Worm (Caenorhabditis elegans) whole organism, midembryonic: Measurements from ENCODE around the gene C15C8.4.

Experiments
- T22C8.4 ChIP-seq: fragments of 200-800 bp; sonication (Bioruptor generic); IDR thresholded peaks from 2 replicates; pipeline ENCODE4 v1.3.6; 2022; ENCODE audit warnings: missing genetic modification characterization, missing compliant biosample characterization
- cog-1 ChIP-seq: sonication (generic microtip); optimal IDR thresholded peaks from 2 replicates; lab custom pipeline; 2016; ENCODE audit warnings: missing genetic modification characterization, missing compliant biosample characterization
- flt-1 ChIP-seq: fragments of 200-800 bp; sonication (Bioruptor generic); IDR thresholded peaks from 2 replicates; pipeline ENCODE4 v1.3.6; 2022; ENCODE audit warnings: missing genetic modification characterization, missing compliant biosample characterization
- klf-2 ChIP-seq: fragments of 200-800 bp; sonication (Bioruptor generic); conservative IDR thresholded peaks from 2 replicates; pipeline ENCODE4 v1.3.6; 2022; ENCODE audit warnings: missing genetic modification reagents, missing genetic modification characterization, missing compliant biosample characterization
- med-1 ChIP-seq: sonication (generic microtip); optimal IDR thresholded peaks from 2 replicates; lab custom pipeline; 2017; ENCODE audit warnings: missing genetic modification characterization, mild to moderate bottlenecking, missing compliant biosample characterization, antibody characterized with exemption, missing genetic modification reagents; ENCODE audit not compliant: insufficient read depth
- tab-1 ChIP-seq: fragments of 200-800 bp; sonication (Bioruptor generic); IDR thresholded peaks from 2 replicates; pipeline ENCODE4 v1.3.6; 2022; ENCODE audit warnings: missing genetic modification characterization, missing compliant biosample characterization
- ztf-23 ChIP-seq: fragments of 200-800 bp; sonication (Bioruptor generic); IDR thresholded peaks from 2 replicates; pipeline ENCODE4 v1.3.6; 2022; ENCODE audit warnings: missing genetic modification reagents, missing genetic modification characterization, missing compliant biosample characterization
- ztf-29 ChIP-seq: fragments of 200-800 bp; sonication (Bioruptor generic); IDR thresholded peaks from 2 replicates; pipeline ENCODE4 v1.3.6; 2022; ENCODE audit warnings: missing genetic modification reagents, missing genetic modification characterization, missing compliant biosample characterization

DNA sequence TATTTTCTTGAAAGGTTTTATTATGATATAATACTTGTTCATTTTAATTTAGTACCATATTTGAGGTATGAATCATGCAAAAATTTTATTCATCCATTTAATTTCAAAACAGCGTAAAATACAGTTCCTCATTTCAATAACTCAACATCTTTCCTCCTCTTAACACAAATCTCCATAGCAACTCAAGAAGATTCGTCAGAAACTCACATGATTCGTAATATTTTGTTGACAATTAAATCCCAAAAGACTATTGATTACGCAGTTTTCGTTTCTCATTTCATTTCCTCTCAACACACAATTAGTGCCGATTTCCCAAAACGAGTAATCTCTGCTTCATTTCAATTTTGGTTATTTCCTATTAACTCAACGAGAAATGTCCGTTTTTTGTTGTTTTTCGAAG is 39.0 kb downstream of the C15C8.4 start, which contains the start of gene R11D1.2:
- TF ChIP-seq tab-1 (GFP tag; lab: Robert Waterston, UW), result no peak
- no peak for TF ChIP-seq med-1 (GFP tag; lab: Kevin White, UChicago)
- TF ChIP-seq flt-1 (GFP tag; lab: Robert Waterston, UW), result no peak
- TF ChIP-seq T22C8.4 (GFP tag; lab: Robert Waterston, UW), result no peak
- TF ChIP-seq ztf-29 (GFP tag; lab: Robert Waterston, UW), result no peak
- TF ChIP-seq ztf-23, result no peak
- TF ChIP-seq klf-2, result no peak
- TF ChIP-seq cog-1 (tag; lab: Kevin White, UChicago), result no peak
